Worm (Caenorhabditis elegans) whole organism, late embryonic: ENCODE results near the gene F53C11.5.

Experiments used
- ama-1 ChIP-seq: fragments of 150-350 bp; optimal IDR thresholded peaks from 2 replicates; lab custom pipeline; 2014
- ceh-48 ChIP-seq: sonication (generic microtip); optimal IDR thresholded peaks from 2 replicates; lab custom pipeline; 2016; ENCODE audit warnings: missing genetic modification characterization, inconsistent platforms, missing compliant biosample characterization
- elt-2 ChIP-seq: sonication (generic microtip); optimal IDR thresholded peaks from 2 replicates; lab custom pipeline; 2016; ENCODE audit warnings: missing genetic modification reagents, missing genetic modification characterization, missing compliant biosample characterization
- ets-4 ChIP-seq: sonication (generic microtip); optimal IDR thresholded peaks from 2 replicates; lab custom pipeline; 2016; ENCODE audit warnings: missing genetic modification characterization, missing compliant biosample characterization
- hlh-13 ChIP-seq: fragments of 200-800 bp; sonication (Bioruptor generic); optimal IDR thresholded peaks from 2 replicates; lab custom pipeline; 2018; ENCODE audit warnings: mild to moderate bottlenecking, missing genetic modification characterization, missing compliant biosample characterization
- hlh-30 ChIP-seq: sonication (generic microtip); optimal IDR thresholded peaks from 2 replicates; lab custom pipeline; 2017; ENCODE audit warnings: antibody characterized with exemption, missing genetic modification characterization, missing compliant biosample characterization; ENCODE audit not compliant: insufficient read depth
- hlh-8 ChIP-seq: sonication (generic microtip); optimal IDR thresholded peaks from 2 replicates; lab custom pipeline; 2016; ENCODE audit warnings: missing genotype, missing genetic modification characterization, missing compliant biosample characterization
- npax-4 ChIP-seq: sonication (generic microtip); optimal IDR thresholded peaks from 2 replicates; lab custom pipeline; 2016; ENCODE audit warnings: missing genetic modification characterization, missing compliant biosample characterization
- pha-4 ChIP-seq: fragments of 150-350 bp; optimal IDR thresholded peaks from 2 replicates; lab custom pipeline; 2018; ENCODE audit warnings: missing biosample characterization, missing genetic modification reagents, missing genetic modification characterization
- rnt-1 ChIP-seq: sonication (generic microtip); optimal IDR thresholded peaks from 2 replicates; lab custom pipeline; 2016; ENCODE audit warnings: missing genetic modification characterization, missing compliant biosample characterization
- sox-4 ChIP-seq: sonication (generic microtip); optimal IDR thresholded peaks from 2 replicates; lab custom pipeline; 2017; ENCODE audit warnings: mild to moderate bottlenecking, missing genetic modification characterization, inconsistent platforms, missing compliant biosample characterization
- unc-86 ChIP-seq: sonication (generic microtip); optimal IDR thresholded peaks from 2 replicates; lab custom pipeline; 2016; ENCODE audit warnings: missing genetic modification characterization, missing compliant biosample characterization

ce11 chrV:13812330-13812729, 25.0 kb downstream of the F53C11.5 start:
- TF ChIP-seq ama-1 (lab: Kevin White, UChicago) = no peak
- TF ChIP-seq hlh-8 (tag; lab: Kevin White, UChicago) = no peak
- TF ChIP-seq hlh-30 (tag; lab: Kevin White, UChicago) = no peak
- no peak for TF ChIP-seq rnt-1 (tag; lab: Kevin White, UChicago)
- no peak for TF ChIP-seq npax-4 (tag; lab: Kevin White, UChicago)
- no peak for TF ChIP-seq sox-4 (tag; lab: Kevin White, UChicago)
- TF ChIP-seq elt-2 (tag; lab: Kevin White, UChicago) = no peak
- no peak for TF ChIP-seq ceh-48 (tag; lab: Kevin White, UChicago)
- no peak for TF ChIP-seq unc-86
- TF ChIP-seq hlh-13 (GFP tag; lab: Kevin White, UChicago) = no peak
- TF ChIP-seq ets-4 (tag; lab: Kevin White, UChicago) = no peak
- TF ChIP-seq pha-4 = no peak
